Fruit fly (Drosophila melanogaster) whole organism, embryonic: ENCODE measurements around the gene CG6136.

Source experiments
- Atf-2 ChIP-seq: fragments of 200-800 bp; sonication (Bioruptor generic); optimal IDR thresholded peaks from 2 replicates; lab custom pipeline; 2016; ENCODE audit warnings: missing biosample characterization, missing genetic modification characterization
- Awh ChIP-seq: fragments of 200-800 bp; sonication (Bioruptor generic); IDR thresholded peaks from 2 replicates; pipeline ENCODE4, ENCODE4 v1.3.6; 2022; ENCODE audit warnings: missing biosample characterization, missing genetic modification characterization
- B-H1 ChIP-seq: fragments of 200-800 bp; sonication (Bioruptor generic); IDR thresholded peaks from 3 replicates; pipeline ENCODE4 v1.3.6; 2022; ENCODE audit warnings: missing biosample characterization, missing genetic modification characterization
- Bdp1 ChIP-seq: fragments of 200-800 bp; sonication (Bioruptor generic); optimal IDR thresholded peaks from 3 replicates; lab custom pipeline; 2016; ENCODE audit warnings: missing biosample characterization, missing genetic modification characterization
- C15 ChIP-seq: fragments of 200-800 bp; sonication (Bioruptor generic); IDR thresholded peaks from 3 replicates; pipeline ENCODE4 v1.3.6; 2022; ENCODE audit warnings: missing biosample characterization, missing genetic modification characterization
- CG11456 ChIP-seq: fragments of 200-800 bp; sonication (Bioruptor generic); IDR thresholded peaks from 3 replicates; pipeline ENCODE4 v1.3.6; 2022; ENCODE audit warnings: missing biosample characterization, missing genetic modification characterization
- CG14014 ChIP-seq: fragments of 200-800 bp; sonication (Bioruptor generic); IDR thresholded peaks from 2 replicates; pipeline ENCODE4 v1.3.6; 2022; ENCODE audit warnings: missing biosample characterization, missing genetic modification characterization
- CG1529 ChIP-seq: fragments of 200-800 bp; sonication (Bioruptor generic); optimal IDR thresholded peaks from 3 replicates; lab custom pipeline; 2018; ENCODE audit warnings: missing biosample characterization, missing genetic modification characterization
- CG16863 ChIP-seq: fragments of 200-800 bp; sonication (Bioruptor generic); optimal IDR thresholded peaks from 3 replicates; lab custom pipeline; 2016; ENCODE audit warnings: missing biosample characterization, missing genetic modification characterization
- CG17568 ChIP-seq: fragments of 200-800 bp; sonication (Bioruptor generic); optimal IDR thresholded peaks from 2 replicates; lab custom pipeline; 2018; ENCODE audit warnings: missing biosample characterization, mild to moderate bottlenecking, missing genetic modification characterization, moderate library complexity
- CG1792 ChIP-seq: fragments of 200-800 bp; sonication (Bioruptor generic); optimal IDR thresholded peaks from 2 replicates; lab custom pipeline; 2016; ENCODE audit warnings: missing biosample characterization, missing genetic modification characterization
- CG1832 ChIP-seq: fragments of 200-800 bp; sonication (Bioruptor generic); optimal IDR thresholded peaks from 2 replicates; lab custom pipeline; 2017; ENCODE audit warnings: missing biosample characterization, mild to moderate bottlenecking, missing genetic modification characterization, inconsistent platforms
- CG2875 ChIP-seq: fragments of 200-800 bp; sonication (Bioruptor generic); optimal IDR thresholded peaks from 2 replicates; lab custom pipeline; 2017; ENCODE audit warnings: missing biosample characterization, mild to moderate bottlenecking, missing genetic modification characterization, missing genetic modification reagents
- CG31224 ChIP-seq: fragments of 200-800 bp; sonication (Bioruptor generic); IDR thresholded peaks from 2 replicates; pipeline ENCODE4 v1.3.6; 2022; ENCODE audit warnings: missing biosample characterization, missing genetic modification characterization
- CG31441 ChIP-seq: fragments of 200-800 bp; sonication (Bioruptor generic); IDR thresholded peaks from 2 replicates; pipeline ENCODE4 v1.3.6; 2022; ENCODE audit warnings: missing biosample characterization, missing genetic modification characterization
- CG7372 ChIP-seq: fragments of 200-800 bp; sonication (Bioruptor generic); IDR thresholded peaks from 2 replicates; pipeline ENCODE4 v1.3.6; 2022; ENCODE audit warnings: missing biosample characterization, missing genetic modification characterization
- CG7556 ChIP-seq: fragments of 200-800 bp; sonication (Bioruptor generic); optimal IDR thresholded peaks from 2 replicates; lab custom pipeline; 2017; ENCODE audit warnings: missing biosample characterization, mild to moderate bottlenecking, missing genetic modification characterization
- CG8089 ChIP-seq: fragments of 200-800 bp; sonication (Bioruptor generic); optimal IDR thresholded peaks from 3 replicates; lab custom pipeline; 2016; ENCODE audit warnings: missing biosample characterization, missing genetic modification characterization
- Deaf1 ChIP-seq: fragments of 200-800 bp; optimal IDR thresholded peaks from 3 replicates; lab custom pipeline; 2019; ENCODE audit warnings: missing biosample characterization, mild to moderate bottlenecking, missing genetic modification characterization, moderate library complexity
- Elba2 ChIP-seq: fragments of 200-800 bp; sonication (Bioruptor generic); optimal IDR thresholded peaks from 3 replicates; lab custom pipeline; 2016; ENCODE audit warnings: missing biosample characterization, missing genetic modification characterization
- Ets65A ChIP-seq: fragments of 200-800 bp; sonication (Bioruptor generic); peaks from one replicate; lab custom pipeline; 2016; ENCODE audit warnings: missing biosample characterization, missing genetic modification characterization
- GATAe ChIP-seq: fragments of 200-800 bp; sonication (Bioruptor generic); conservative IDR thresholded peaks from 2 replicates; pipeline ENCODE4 v1.3.6; 2022; ENCODE audit warnings: missing biosample characterization, missing genetic modification characterization
- Gug ChIP-seq: fragments of 200-800 bp; sonication (Bioruptor generic); IDR thresholded peaks from 4 replicates; pipeline ENCODE4 v1.3.6; 2022; ENCODE audit warnings: missing biosample characterization, missing genetic modification characterization
- HHEX ChIP-seq: fragments of 200-800 bp; sonication (Bioruptor generic); optimal IDR thresholded peaks from 3 replicates; lab custom pipeline; 2017; ENCODE audit warnings: missing biosample characterization, mild to moderate bottlenecking, missing genetic modification characterization, missing genetic modification reagents
- HLH3B ChIP-seq: fragments of 200-800 bp; sonication (Bioruptor generic); IDR thresholded peaks from 2 replicates; pipeline ENCODE4 v1.3.6; 2022; ENCODE audit warnings: missing biosample characterization, missing genetic modification characterization
- Hey ChIP-seq: fragments of 200-800 bp; sonication (Bioruptor generic); optimal IDR thresholded peaks from 3 replicates; lab custom pipeline; 2018; ENCODE audit warnings: missing biosample characterization, mild to moderate bottlenecking, missing genetic modification characterization
- HmgD ChIP-seq: fragments of 200-800 bp; sonication (Bioruptor generic); optimal IDR thresholded peaks from 3 replicates; lab custom pipeline; 2016; ENCODE audit warnings: missing biosample characterization, missing genetic modification characterization
- Max ChIP-seq: fragments of 200-800 bp; sonication (Bioruptor generic); optimal IDR thresholded peaks from 2 replicates; lab custom pipeline; 2016; ENCODE audit warnings: missing biosample characterization, mild to moderate bottlenecking, missing genetic modification characterization
- Med ChIP-seq: fragments of 200-800 bp; sonication (Bioruptor generic); peaks from one replicate; lab custom pipeline; 2016; ENCODE audit warnings: missing biosample characterization, missing genetic modification characterization, mild to moderate bottlenecking, inconsistent platforms, moderate library complexity
- Mes4 ChIP-seq: fragments of 200-800 bp; sonication (Bioruptor generic); optimal IDR thresholded peaks from 2 replicates; lab custom pipeline; 2016; ENCODE audit warnings: missing biosample characterization, missing genetic modification characterization
- NC2β ChIP-seq: fragments of 200-800 bp; sonication (Bioruptor generic); optimal IDR thresholded peaks from 2 replicates; lab custom pipeline; 2016; ENCODE audit warnings: missing biosample characterization, missing genetic modification characterization
- Nf-YA ChIP-seq: fragments of 200-800 bp; sonication (Bioruptor generic); IDR thresholded peaks from 2 replicates; pipeline ENCODE4 v1.3.6; 2022; ENCODE audit warnings: missing biosample characterization, missing genetic modification characterization
- Rx ChIP-seq: fragments of 200-800 bp; sonication (Bioruptor generic); IDR thresholded peaks from 2 replicates; pipeline ENCODE4 v1.3.6; 2022; ENCODE audit warnings: missing biosample characterization, missing genetic modification characterization
- Sin3A ChIP-seq: fragments of >200 bp; optimal IDR thresholded peaks from 2 replicates; lab custom pipeline; 2018
- Xbp1 ChIP-seq: fragments of 200-800 bp; sonication (Bioruptor generic); optimal IDR thresholded peaks from 3 replicates; lab custom pipeline; 2016; ENCODE audit warnings: missing biosample characterization, mild to moderate bottlenecking, missing genetic modification characterization
- amos ChIP-seq: fragments of 200-800 bp; sonication (Bioruptor generic); IDR thresholded peaks from 2 replicates; pipeline ENCODE4 v1.3.6; 2022; ENCODE audit warnings: missing biosample characterization, missing genetic modification characterization; ENCODE audit not compliant: partially characterized antibody
- bigmax ChIP-seq: fragments of 200-800 bp; sonication (Bioruptor generic); optimal IDR thresholded peaks from 2 replicates; lab custom pipeline; 2018; ENCODE audit warnings: missing biosample characterization, mild to moderate bottlenecking, missing genetic modification characterization
- cad ChIP-seq: fragments of >200 bp; optimal IDR thresholded peaks from 2 replicates; lab custom pipeline; 2017; ENCODE audit warnings: missing biosample characterization, missing genetic modification characterization
- chinmo ChIP-seq: fragments of 200-800 bp; sonication (Bioruptor generic); IDR thresholded peaks from 4 replicates; pipeline ENCODE4 v1.3.6; 2022; ENCODE audit warnings: missing biosample characterization, missing genetic modification characterization; ENCODE audit not compliant: partially characterized antibody
- croc ChIP-seq: fragments of 200-800 bp; sonication (Bioruptor generic); conservative IDR thresholded peaks from 3 replicates; pipeline ENCODE4 v1.3.6; 2022; ENCODE audit warnings: missing biosample characterization, missing genetic modification characterization
- dm ChIP-seq: fragments of 200-800 bp; sonication (Bioruptor generic); optimal IDR thresholded peaks from 3 replicates; lab custom pipeline; 2016; ENCODE audit warnings: missing biosample characterization, missing genetic modification characterization
- dmrt99B ChIP-seq: fragments of 200-800 bp; sonication (Bioruptor generic); optimal IDR thresholded peaks from 2 replicates; lab custom pipeline; 2018; ENCODE audit warnings: missing biosample characterization, mild to moderate bottlenecking, missing genetic modification characterization, moderate library complexity
- eve ChIP-seq, 2 experiments: fragments of >200 bp; optimal IDR thresholded peaks; 2 replicates each; lab custom pipeline; 2017; ENCODE audit warnings: missing biosample characterization in 2 of 2, missing genetic modification characterization in 2 of 2
- gt ChIP-seq: fragments of 200-800 bp; sonication (Bioruptor generic); IDR thresholded peaks from 2 replicates; pipeline ENCODE4 v1.3.6; 2022; ENCODE audit warnings: missing biosample characterization, missing genetic modification characterization
- ind ChIP-seq: fragments of 200-800 bp; sonication (Bioruptor generic); optimal IDR thresholded peaks from 3 replicates; lab custom pipeline; 2016; ENCODE audit warnings: missing biosample characterization, missing genetic modification characterization
- otp ChIP-seq: fragments of 200-800 bp; sonication (Bioruptor generic); IDR thresholded peaks from 3 replicates; pipeline ENCODE4, ENCODE4 v1.3.6; 2022; ENCODE audit warnings: missing biosample characterization, missing genetic modification characterization
- pum ChIP-seq: fragments of 200-800 bp; sonication (Bioruptor generic); optimal IDR thresholded peaks from 2 replicates; lab custom pipeline; 2016; ENCODE audit warnings: missing biosample characterization, missing genetic modification characterization
- row ChIP-seq: fragments of 200-800 bp; sonication (Bioruptor generic); IDR thresholded peaks from 3 replicates; pipeline ENCODE4 v1.3.6; 2022; ENCODE audit warnings: missing biosample characterization, missing genetic modification characterization
- usp ChIP-seq: fragments of >200 bp; optimal IDR thresholded peaks from 2 replicates; lab custom pipeline; 2017; ENCODE audit warnings: missing biosample characterization, missing genetic modification characterization
- zf30C ChIP-seq: fragments of 200-800 bp; sonication (Bioruptor generic); optimal IDR thresholded peaks from 3 replicates; lab custom pipeline; 2018; ENCODE audit warnings: missing biosample characterization, mild to moderate bottlenecking, missing genetic modification characterization
- zfh1 ChIP-seq: fragments of 200-800 bp; sonication (Bioruptor generic); IDR thresholded peaks from 3 replicates; pipeline ENCODE4 v1.3.6; 2022; ENCODE audit warnings: missing biosample characterization, missing genetic modification characterization

Gene CG6136

dm6 chr3R:15342926-15343685 is 28.9 kb downstream of the CG6136 start, which contains the start of gene Nagk (continued):
- TF ChIP-seq CG8089 (GFP tag; lab: Kevin White, UChicago) = peak; percentile 19
- TF ChIP-seq NC2β (GFP tag; lab: Kevin White, UChicago) = no peak
- TF ChIP-seq CG31441 (GFP tag; lab: Robert Waterston, UW) = peak; percentile 70
- peak; percentile 27 for TF ChIP-seq HHEX (GFP tag; lab: Kevin White, UChicago)
- peak; percentile 60 for TF ChIP-seq CG16863
- TF ChIP-seq Awh (GFP tag; lab: Robert Waterston, UW) = peak; percentile 60; the same call in 1 of the 2 replicates
- peak; percentile 86 for TF ChIP-seq row (GFP tag; lab: Robert Waterston, UW)
- 0 out of 3 replicates have a peak, but pooled peaks have one; percentile 19 for TF ChIP-seq B-H1
- TF ChIP-seq pum = peak; percentile 42
- peak; percentile 47 for TF ChIP-seq CG1529 (GFP tag; lab: Kevin White, UChicago)
- no peak for TF ChIP-seq Hey (tag; lab: Kevin White, UChicago)
- TF ChIP-seq Xbp1 (GFP tag; lab: Kevin White, UChicago) = peak; percentile 64
- TF ChIP-seq CG31224 (GFP tag; lab: Robert Waterston, UW) = no peak; the same call in 1 of the 2 replicates
- peak; percentile 61; the same call in 2 of the 3 replicates for TF ChIP-seq CG11456
- no peak for TF ChIP-seq Sin3A (lab: Kevin White, UChicago)
- TF ChIP-seq Bdp1 (GFP tag; lab: Kevin White, UChicago) = no peak
- TF ChIP-seq gt (GFP tag; lab: Robert Waterston, UW) = no peak
- no peak for TF ChIP-seq croc (GFP tag; lab: Robert Waterston, UW)
- peak; percentile 30; the same call in 2 of the 3 replicates for TF ChIP-seq zfh1 (GFP tag; lab: Robert Waterston, UW)
- peak; percentile 67 for TF ChIP-seq dmrt99B (tag; lab: Kevin White, UChicago)
- TF ChIP-seq dm (GFP tag; lab: Kevin White, UChicago) = peak; percentile 38
- TF ChIP-seq usp (GFP tag; lab: Kevin White, UChicago) = no peak
- TF ChIP-seq amos = peak; percentile 40; the same call in 1 of the 2 replicates
- peak; percentile 39 for TF ChIP-seq CG14014 (GFP tag; lab: Robert Waterston, UW)
- no peak for TF ChIP-seq zf30C (GFP tag; lab: Kevin White, UChicago)
- peak; percentile 50 for TF ChIP-seq Deaf1 (tag; lab: Kevin White, UChicago)
- TF ChIP-seq CG7372 (GFP tag; lab: Robert Waterston, UW) = no peak
- no peak for TF ChIP-seq HmgD (GFP tag; lab: Kevin White, UChicago)
- peak; percentile 39 for TF ChIP-seq HLH3B (GFP tag; lab: Robert Waterston, UW)
- peak; percentile 37 for TF ChIP-seq CG1792 (GFP tag; lab: Kevin White, UChicago)
- no peak for TF ChIP-seq C15 (GFP tag; lab: Robert Waterston, UW)
- no peak for TF ChIP-seq CG17568 (GFP tag; lab: Kevin White, UChicago)
- TF ChIP-seq CG7556 (GFP tag; lab: Kevin White, UChicago) = peak; percentile 81
- no peak for TF ChIP-seq GATAe (GFP tag; lab: Robert Waterston, UW)
- peak; percentile 90; the same call in 2 of the 4 replicates for TF ChIP-seq chinmo (GFP tag; lab: Robert Waterston, UW)
- peak; percentile 89 for TF ChIP-seq Med (GFP tag; lab: Kevin White, UChicago)
- no peak for TF ChIP-seq Nf-YA (GFP tag; lab: Robert Waterston, UW)
- peak; percentile 67 for TF ChIP-seq Max
- TF ChIP-seq Ets65A = peak; percentile 91
- TF ChIP-seq Gug = peak; percentile 59; the same call in 2 of the 4 replicates
- TF ChIP-seq Atf-2 (GFP tag; lab: Kevin White, UChicago) = peak; percentile 69
- TF ChIP-seq Mes4 = peak; percentile 31
- TF ChIP-seq bigmax (GFP tag; lab: Kevin White, UChicago) = no peak
- TF ChIP-seq ind (GFP tag; lab: Kevin White, UChicago) = peak; percentile 59
- TF ChIP-seq Rx (GFP tag; lab: Robert Waterston, UW) = no peak; the same call in 1 of the 2 replicates
- no peak for TF ChIP-seq CG1832 (GFP tag; lab: Kevin White, UChicago)
- TF ChIP-seq Elba2 (GFP tag; lab: Kevin White, UChicago) = peak; percentile 10
- TF ChIP-seq eve (GFP tag; optimal IDR thresholded peaks at IDR 0.05; lab: Kevin White, UChicago) = no peak
- TF ChIP-seq CG2875 (GFP tag; lab: Kevin White, UChicago) = peak; percentile 27
- no peak for TF ChIP-seq otp (GFP tag; lab: Robert Waterston, UW)
- TF ChIP-seq cad = no peak
